Worm (Caenorhabditis elegans) whole organism, L4 larva: ENCODE measurements around the gene dkf-2.

ENCODE experiments used
- cey-2 ChIP-seq: sonication (generic microtip); optimal IDR thresholded peaks from 3 replicates; lab custom pipeline; 2017; ENCODE audit warnings: missing genetic modification characterization, mild to moderate bottlenecking, missing compliant biosample characterization, antibody characterized with exemption, borderline replicate concordance; ENCODE audit not compliant: insufficient read depth
- lin-13 ChIP-seq: fragments of 150-350 bp; optimal IDR thresholded peaks from 2 replicates; lab custom pipeline; 2014; ENCODE audit warnings: missing biosample characterization, missing genetic modification reagents, missing genetic modification characterization

DNA sequence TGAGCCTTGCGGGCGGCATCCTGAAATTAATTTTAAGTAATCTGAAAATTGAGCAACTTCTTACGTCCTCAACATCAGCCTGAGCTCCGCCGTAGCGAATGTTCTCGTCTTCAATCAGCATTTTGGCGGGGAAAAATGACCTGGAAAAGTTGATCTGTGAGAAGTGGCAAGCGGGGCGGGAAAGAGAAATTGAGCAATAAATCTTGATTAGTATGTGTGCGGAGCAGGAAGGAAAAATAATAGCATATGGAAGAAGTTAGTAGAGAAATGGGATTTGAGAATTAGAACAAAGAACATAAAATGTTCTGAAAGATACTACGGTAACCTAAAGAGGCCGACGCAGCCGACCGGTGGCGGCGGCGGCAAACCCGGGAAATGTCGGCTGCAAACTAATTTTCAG is 87.6 kb downstream of the dkf-2 start, which contains the start of gene tni-3:
- TF ChIP-seq cey-2 (tag; lab: Kevin White, UChicago) (no peak), lin-13 (GFP tag; lab: Kevin White, UChicago) (no peak)
